Fruit fly (Drosophila melanogaster): ENCODE data around the gene TTLL3A.

Gene TTLL3A

DNA sequence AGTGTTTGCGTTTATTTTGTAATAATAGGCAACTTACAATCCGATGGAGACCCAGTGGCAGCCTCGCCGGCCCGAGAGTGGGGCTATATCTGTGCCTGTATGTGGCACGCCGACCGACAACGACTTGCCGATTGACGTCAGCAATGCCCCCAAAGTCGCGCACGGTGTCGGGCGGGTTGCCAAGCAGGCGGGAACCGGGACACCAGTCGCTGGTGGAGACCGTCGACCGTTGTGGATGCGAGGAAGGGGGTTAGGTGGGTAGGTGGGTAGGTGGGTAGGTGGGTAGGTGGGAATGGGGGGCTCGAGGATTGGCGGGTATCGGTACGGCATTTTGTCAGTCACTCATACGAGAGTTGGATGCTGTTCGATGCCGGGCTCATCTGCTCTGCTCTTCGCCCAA lies 11.0 kb upstream of the TTLL3A start:
- no peak for TF ChIP-seq EcR (GFP tag; optimal IDR thresholded peaks at IDR 0.05)
- TF ChIP-seq CG8478 (optimal IDR thresholded peaks at IDR 0.05), result no peak
- TF ChIP-seq usp (GFP tag; optimal IDR thresholded peaks at IDR 0.05), result no peak
- TF ChIP-seq psq (optimal IDR thresholded peaks at IDR 0.05), result no peak
- no peak for TF ChIP-seq Dll (optimal IDR thresholded peaks at IDR 0.05)
- no peak for TF ChIP-seq pan (optimal IDR thresholded peaks at IDR 0.05)

DNA sequence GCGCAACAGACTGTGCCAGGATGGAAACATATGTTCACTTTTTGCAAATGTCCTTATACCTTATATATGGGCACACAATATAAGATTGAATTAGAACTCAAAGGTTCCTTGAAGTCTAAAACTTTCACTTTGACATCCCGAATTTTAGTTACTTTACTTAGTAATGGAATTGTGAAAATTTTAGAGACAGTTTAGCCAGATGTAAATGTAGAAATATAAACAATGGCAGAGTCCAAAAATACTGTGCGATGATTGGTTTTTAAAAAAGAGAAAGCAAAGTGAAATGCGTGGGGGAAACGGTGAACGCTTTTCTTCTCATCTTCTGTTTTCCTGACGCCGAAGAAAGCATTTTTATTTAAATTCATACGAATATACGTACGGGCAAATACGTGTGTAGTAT lies 7.8 kb upstream of the TTLL3A start, which contains the start of gene CG44271:
Gene CG44271 (minus strand): TSS at position 101 of the 400 bp plus-strand sequence.
- no peak for TF ChIP-seq Dll (optimal IDR thresholded peaks at IDR 0.05)
- TF ChIP-seq CG8478 (optimal IDR thresholded peaks at IDR 0.05), result no peak
- TF ChIP-seq pan (optimal IDR thresholded peaks at IDR 0.05), result no peak
- TF ChIP-seq usp (GFP tag; optimal IDR thresholded peaks at IDR 0.05), result no peak
- no peak for TF ChIP-seq EcR (GFP tag; optimal IDR thresholded peaks at IDR 0.05)
- TF ChIP-seq psq (optimal IDR thresholded peaks at IDR 0.05), result no peak

DNA sequence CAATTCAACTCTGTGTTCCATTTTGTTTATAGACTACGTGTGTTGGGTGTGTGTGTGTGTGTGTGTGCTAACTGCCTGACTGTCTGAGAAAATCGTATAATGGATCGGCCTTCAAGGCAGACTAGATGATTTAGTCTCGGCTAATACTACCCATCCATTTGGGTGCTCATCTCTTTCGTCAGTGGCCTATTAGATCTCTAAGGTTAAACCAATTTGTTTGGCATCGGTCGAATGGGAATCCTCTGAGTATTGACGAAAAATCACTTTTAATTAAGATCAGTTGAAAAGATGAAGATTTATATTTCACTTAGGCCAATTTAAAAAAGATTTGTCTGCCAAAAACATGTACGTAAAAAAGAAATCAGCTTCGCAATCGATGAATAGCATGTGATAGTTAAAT lies 5.5 kb upstream of the TTLL3A start, which contains the start of gene CG31910:
Gene CG31910 (minus strand): TSS at position 101 of the 400 bp plus-strand sequence.
- TF ChIP-seq Dll (optimal IDR thresholded peaks at IDR 0.05), result no peak
- TF ChIP-seq usp (GFP tag; optimal IDR thresholded peaks at IDR 0.05), result no peak
- no peak for TF ChIP-seq CG8478 (optimal IDR thresholded peaks at IDR 0.05)
- no peak for TF ChIP-seq EcR (GFP tag; optimal IDR thresholded peaks at IDR 0.05)
- no peak for TF ChIP-seq pan (optimal IDR thresholded peaks at IDR 0.05)
- TF ChIP-seq psq (optimal IDR thresholded peaks at IDR 0.05), result no peak

DNA sequence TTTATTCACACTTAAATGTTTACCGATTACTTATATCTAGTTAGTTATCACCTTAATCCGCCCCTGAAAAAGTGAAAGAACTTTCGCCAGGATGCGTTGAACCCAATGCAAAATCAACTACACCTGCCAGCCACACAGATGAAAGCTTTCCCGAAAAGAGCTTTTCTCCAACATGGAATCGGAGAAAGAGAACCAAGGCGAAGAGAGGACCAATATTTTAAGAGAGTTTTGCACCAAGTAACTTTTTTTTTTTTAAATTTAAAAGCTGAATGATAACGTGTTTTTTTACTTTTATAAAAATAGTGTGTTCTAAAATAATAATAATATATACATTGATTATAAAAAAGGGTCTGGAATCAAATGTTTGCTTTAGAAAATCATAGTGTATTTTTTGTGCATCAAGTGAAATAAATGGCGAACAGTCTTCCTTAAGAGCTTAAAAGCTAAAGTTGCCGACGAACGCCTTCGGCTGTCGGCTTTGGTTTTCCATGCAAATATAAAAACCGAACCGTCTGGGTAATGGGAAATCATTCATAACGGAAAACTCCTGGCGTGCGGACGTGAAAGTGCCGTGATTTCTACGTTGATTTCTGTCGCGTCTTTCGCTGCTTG lies 2.1 kb upstream of the TTLL3A start, which contains the start of gene meng:
Gene meng (plus strand): TSS at position 523 of the 612 bp plus-strand sequence.
- TF ChIP-seq pan (optimal IDR thresholded peaks at IDR 0.05) (no peak), usp (GFP tag; optimal IDR thresholded peaks at IDR 0.05) (no peak)

DNA sequence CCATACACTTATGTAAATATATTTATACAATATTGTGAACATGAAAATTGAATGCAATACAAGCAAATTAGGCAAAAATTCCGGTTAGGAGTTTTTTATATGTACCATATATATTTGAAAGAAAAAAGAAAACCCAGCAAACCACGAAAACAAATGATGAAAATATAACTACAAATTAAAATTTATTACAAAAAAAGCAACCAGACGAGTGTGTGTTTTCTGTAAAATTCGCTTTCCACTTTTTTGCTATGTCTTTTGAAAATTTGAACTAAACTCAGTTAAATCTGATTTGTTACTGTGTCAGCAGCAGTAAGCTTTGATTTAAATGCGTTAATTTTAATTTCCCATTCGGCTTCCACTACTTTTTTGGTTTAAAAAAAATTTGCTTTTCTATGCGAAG lies 7.4 kb downstream of the TTLL3A start, which contains the start of gene TTLL3B:
Gene TTLL3B (plus strand): TSS at position 301 of the 400 bp plus-strand sequence.
- TF ChIP-seq Dll (optimal IDR thresholded peaks at IDR 0.05), result no peak
- TF ChIP-seq psq (optimal IDR thresholded peaks at IDR 0.05), result no peak
- TF ChIP-seq EcR (GFP tag; optimal IDR thresholded peaks at IDR 0.05), result no peak
- TF ChIP-seq CG8478 (optimal IDR thresholded peaks at IDR 0.05), result no peak

DNA sequence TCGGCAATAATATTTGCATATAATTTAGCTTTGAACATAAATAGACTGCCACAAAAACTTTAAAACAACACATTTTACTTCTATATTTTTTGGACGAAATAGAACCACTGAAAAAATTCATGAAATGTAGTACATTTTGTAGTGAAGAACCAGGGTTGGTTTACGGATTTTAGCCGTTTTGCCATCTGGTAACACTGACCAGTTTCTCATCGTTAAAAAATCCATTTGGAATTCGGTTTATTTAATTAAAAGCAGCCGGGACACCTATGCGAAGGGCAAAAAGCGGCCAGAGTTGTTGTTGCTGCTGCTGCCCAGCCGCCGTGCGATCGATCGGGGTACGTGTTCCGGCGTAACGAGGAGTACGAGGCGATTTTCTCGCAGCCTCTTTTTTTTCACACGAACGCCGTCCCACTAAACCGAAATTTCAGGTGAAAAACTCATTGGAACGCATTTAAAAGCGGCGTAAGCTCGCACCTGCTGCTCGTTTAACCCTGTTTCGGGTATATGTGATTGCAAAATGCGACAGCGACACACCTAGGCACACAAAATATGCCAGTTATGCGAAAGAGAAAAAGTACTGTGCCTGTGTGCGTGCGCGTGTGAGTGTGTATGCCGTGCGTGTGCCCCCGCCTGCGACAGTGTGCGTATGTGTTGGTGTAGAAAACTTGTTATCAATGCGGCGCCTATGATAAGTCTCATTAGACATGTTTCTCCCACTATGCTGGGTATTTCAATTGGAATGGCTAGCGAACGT lies 16.1 kb downstream of the TTLL3A start, which contains the start of gene Liprin-alpha:
Gene Liprin-alpha (plus strand): TSS at position 154 of the 754 bp plus-strand sequence.
- TF ChIP-seq CG8478 (optimal IDR thresholded peaks at IDR 0.05) (peak; percentile 30), pan (optimal IDR thresholded peaks at IDR 0.05) (no peak), usp (GFP tag; optimal IDR thresholded peaks at IDR 0.05) (no peak), psq (optimal IDR thresholded peaks at IDR 0.05) (no peak)

DNA sequence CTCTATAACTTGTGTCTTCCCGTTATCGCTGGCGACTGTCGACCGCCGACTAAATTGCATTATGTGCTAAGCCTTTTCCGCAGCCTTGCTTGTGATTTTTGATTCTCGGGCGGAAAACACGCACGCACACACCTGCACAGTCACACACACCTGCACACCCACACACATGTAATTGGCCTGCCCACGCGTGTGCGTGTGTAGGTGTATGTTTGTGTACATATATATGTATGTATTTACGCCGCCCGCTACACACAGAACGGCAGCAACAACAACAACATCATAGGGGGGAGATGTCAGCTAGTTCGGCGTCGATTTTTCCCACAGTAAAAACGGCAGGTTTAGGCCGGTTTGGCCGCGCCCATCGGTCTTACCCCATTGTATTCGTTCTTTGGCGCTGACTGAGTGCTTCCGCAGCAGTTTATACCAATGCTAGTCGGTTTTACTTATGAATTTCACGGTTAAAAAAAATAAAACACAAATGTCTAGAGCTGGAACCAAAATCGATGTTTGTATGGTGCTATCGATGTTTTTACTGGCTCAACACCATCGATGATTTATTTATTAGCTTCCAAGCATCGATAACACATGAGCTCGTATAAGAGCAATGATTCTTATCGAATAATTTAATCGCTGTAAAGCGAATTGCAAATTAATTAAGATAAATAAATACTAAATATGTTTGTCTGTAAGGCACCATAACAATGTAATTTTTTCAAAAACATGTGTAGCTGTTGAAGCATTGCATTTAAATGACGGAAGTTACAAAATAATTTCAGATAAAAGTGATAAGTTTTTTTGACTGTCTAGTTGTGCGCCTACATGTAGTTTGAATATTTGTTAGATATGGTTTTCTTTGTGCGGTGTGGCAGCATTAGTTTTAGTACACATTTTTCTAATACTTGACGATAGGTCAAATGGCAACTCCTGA lies 16.9 kb downstream of the TTLL3A start, which contains the start of gene homer:
Gene homer (minus strand): TSS at position 538 of the 928 bp plus-strand sequence.
- TF ChIP-seq CG8478 (optimal IDR thresholded peaks at IDR 0.05), result peak; percentile 13
- TF ChIP-seq pan (optimal IDR thresholded peaks at IDR 0.05), result no peak

DNA sequence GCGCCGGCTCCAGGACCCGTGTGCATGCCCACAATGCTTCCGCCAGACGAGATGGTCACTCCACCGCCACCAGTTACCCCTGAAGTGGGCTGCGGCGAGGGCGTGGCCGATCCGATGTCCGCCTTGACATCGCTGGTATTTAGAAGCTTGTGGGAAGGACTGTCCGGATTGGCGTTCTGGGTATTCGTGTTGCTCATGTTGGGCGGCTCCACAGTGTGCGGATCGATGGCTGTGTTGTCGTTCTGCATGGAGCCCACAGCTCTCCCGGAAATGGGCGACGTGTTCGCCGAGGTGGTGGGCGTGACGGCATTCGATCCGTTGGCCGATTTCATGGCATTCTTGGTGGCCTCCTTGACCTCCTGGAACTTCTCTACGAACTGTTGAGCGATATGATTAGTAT lies 18.3 kb downstream of the TTLL3A start:
- TF ChIP-seq usp (GFP tag; optimal IDR thresholded peaks at IDR 0.05) (no peak), pan (optimal IDR thresholded peaks at IDR 0.05) (no peak), Dll (optimal IDR thresholded peaks at IDR 0.05) (no peak)

DNA sequence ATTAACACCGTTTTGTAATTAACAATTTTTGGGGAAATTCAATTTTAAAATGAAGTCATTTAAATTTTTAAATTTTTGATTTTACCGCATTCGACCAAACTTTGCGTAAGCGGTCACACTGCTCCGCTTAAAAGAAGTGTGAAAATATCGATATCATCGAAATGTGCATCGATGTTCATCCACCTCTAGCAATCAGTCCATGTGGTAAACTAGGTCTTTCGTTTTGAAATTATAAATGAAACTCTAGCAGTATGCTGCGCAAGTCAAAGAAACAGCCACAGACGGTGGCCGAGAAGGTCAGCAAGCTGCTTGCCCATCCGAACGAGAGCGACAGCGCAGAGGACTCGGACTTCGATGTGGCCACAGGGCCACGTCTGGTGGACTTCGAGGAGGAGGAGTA lies 22.5 kb downstream of the TTLL3A start, which contains the start of gene Aatf:
Gene Aatf (plus strand): TSS at position 166 of the 400 bp plus-strand sequence.
- TF ChIP-seq Dll (optimal IDR thresholded peaks at IDR 0.05) (no peak), usp (GFP tag; optimal IDR thresholded peaks at IDR 0.05) (no peak), EcR (GFP tag; optimal IDR thresholded peaks at IDR 0.05) (no peak), pan (optimal IDR thresholded peaks at IDR 0.05) (no peak), CG8478 (optimal IDR thresholded peaks at IDR 0.05) (no peak), psq (optimal IDR thresholded peaks at IDR 0.05) (no peak)

DNA sequence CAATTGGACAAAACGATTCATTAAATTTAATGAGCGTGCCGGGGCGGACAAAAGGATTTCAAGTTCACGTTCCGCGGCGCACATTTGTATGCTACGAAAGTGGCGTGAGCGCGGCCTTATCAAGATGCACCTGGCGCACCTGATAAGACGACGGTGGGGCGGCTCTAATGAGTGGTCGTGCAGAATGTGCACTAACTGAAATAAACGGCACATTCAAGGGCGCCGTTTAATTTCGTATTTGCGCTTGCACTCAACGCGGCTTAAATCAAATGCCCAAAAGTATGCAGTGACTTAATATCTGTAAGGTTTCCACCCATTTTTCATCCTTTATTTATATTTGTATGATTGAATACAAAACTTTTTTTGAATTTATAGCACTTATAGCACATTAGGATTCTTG lies 23.1 kb downstream of the TTLL3A start:
- no peak for TF ChIP-seq psq (optimal IDR thresholded peaks at IDR 0.05)
- TF ChIP-seq EcR (GFP tag; optimal IDR thresholded peaks at IDR 0.05), result no peak
- no peak for TF ChIP-seq CG8478 (optimal IDR thresholded peaks at IDR 0.05)
- TF ChIP-seq usp (GFP tag; optimal IDR thresholded peaks at IDR 0.05), result no peak
- TF ChIP-seq pan (optimal IDR thresholded peaks at IDR 0.05), result no peak
- no peak for TF ChIP-seq Dll (optimal IDR thresholded peaks at IDR 0.05)

DNA sequence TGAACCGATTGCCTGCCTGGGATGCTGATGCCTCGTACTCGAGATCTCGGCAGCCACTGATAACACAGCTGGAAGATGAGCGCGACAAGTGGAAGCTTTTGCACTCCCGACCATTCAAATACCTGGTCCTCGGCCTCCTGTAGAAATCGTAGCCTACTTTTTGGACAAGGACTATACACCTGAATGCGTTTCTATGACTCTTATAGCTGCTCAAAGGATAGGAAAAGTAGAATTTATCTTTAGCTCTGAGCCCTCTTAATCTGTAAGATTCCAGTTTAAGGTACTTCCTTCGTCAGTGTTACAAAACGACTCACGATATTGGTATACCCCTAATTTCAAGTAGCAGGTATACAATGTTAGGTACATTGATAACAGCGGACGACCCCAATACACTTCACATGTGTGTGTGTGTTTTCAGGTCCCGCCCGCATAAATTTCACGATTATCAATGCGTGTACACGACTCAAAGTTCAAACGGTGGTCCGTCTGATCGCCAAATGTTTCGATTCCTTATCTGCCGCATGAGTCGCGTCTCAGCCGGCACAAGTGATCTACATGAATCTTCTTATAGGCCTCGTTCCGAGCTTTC lies 23.7 kb downstream of the TTLL3A start, which contains the start of gene AkhR:
Gene AkhR (minus strand): TSS at position 5 of the 589 bp plus-strand sequence.
- peak; percentile 76 for TF ChIP-seq pan (optimal IDR thresholded peaks at IDR 0.05)
- no peak for TF ChIP-seq Dll (optimal IDR thresholded peaks at IDR 0.05)
